Worm (Caenorhabditis elegans) whole organism, L4 larva: ENCODE data around the gene nex-3.
A peak's percentile ranks its signal among the peaks of the same experiment; 100 is the strongest.

ENCODE experiments used
- aha-1 ChIP-seq: fragments of 150-350 bp; peaks from one replicate; lab custom pipeline; 2014; ENCODE audit warnings: missing biosample characterization, missing genetic modification characterization
- ceh-28 ChIP-seq: fragments of 150-350 bp; optimal IDR thresholded peaks from 2 replicates; lab custom pipeline; 2014; ENCODE audit warnings: missing biosample characterization, missing genetic modification reagents, missing genetic modification characterization
- dmd-8 ChIP-seq: fragments of 200-800 bp; sonication (Bioruptor generic); IDR thresholded peaks from 2 replicates; pipeline ENCODE4 v1.3.6; 2022; ENCODE audit warnings: missing genetic modification characterization, missing compliant biosample characterization
- jun-1 ChIP-seq: fragments of 150-350 bp; optimal IDR thresholded peaks from 2 replicates; lab custom pipeline; 2014; ENCODE audit warnings: missing biosample characterization, missing genetic modification reagents, missing genetic modification characterization
- nhr-237 ChIP-seq: sonication (generic microtip); optimal IDR thresholded peaks from 2 replicates; lab custom pipeline; 2017; ENCODE audit warnings: missing biosample characterization, missing genetic modification characterization
- nhr-6 ChIP-seq: fragments of 150-350 bp; optimal IDR thresholded peaks from 2 replicates; lab custom pipeline; 2014; ENCODE audit warnings: missing biosample characterization, missing genetic modification characterization
- nhr-77 ChIP-seq: fragments of 150-350 bp; optimal IDR thresholded peaks from 2 replicates; lab custom pipeline; 2014; ENCODE audit warnings: missing biosample characterization, missing genetic modification characterization
- pqm-1 ChIP-seq: sonication (generic microtip); optimal IDR thresholded peaks from 2 replicates; lab custom pipeline; 2017; ENCODE audit warnings: missing biosample characterization, missing genetic modification characterization
- saeg-2 ChIP-seq: fragments of 200-800 bp; sonication (Bioruptor generic); IDR thresholded peaks from 2 replicates; pipeline ENCODE4 v1.3.6; 2022; ENCODE audit warnings: missing genetic modification reagents, missing genetic modification characterization, missing compliant biosample characterization
- unc-39 ChIP-seq: sonication (generic microtip); optimal IDR thresholded peaks from 2 replicates; lab custom pipeline; 2017; ENCODE audit warnings: missing biosample characterization, missing genetic modification characterization

- TF ChIP-seq unc-39 (tag; lab: Kevin White, UChicago) (no peak), pqm-1 (tag; lab: Kevin White, UChicago) (no peak), saeg-2 (no peak), nhr-237 (tag; lab: Kevin White, UChicago) (no peak), nhr-77 (tag; lab: Kevin White, UChicago) (peak; percentile 8), ceh-28 (tag; lab: Kevin White, UChicago) (no peak), nhr-6 (tag; lab: Kevin White, UChicago) (no peak), dmd-8 (GFP tag; lab: Robert Waterston, UW) (no peak), jun-1 (tag; lab: Kevin White, UChicago) (no peak), aha-1 (peak; percentile 75)
These were observed 49.6 kb downstream of the nex-3 start for ce11 chrIII:4491164-4492144.
